Fruit fly (Drosophila melanogaster) whole organism, embryonic: ENCODE measurements around the gene Grik.
A peak's percentile ranks its signal among the peaks of the same experiment; 100 is the strongest.

Source experiments
- B-H1 ChIP-seq: fragments of 200-800 bp; sonication (Bioruptor generic); IDR thresholded peaks from 3 replicates; pipeline ENCODE4 v1.3.6; 2022; ENCODE audit warnings: missing biosample characterization, missing genetic modification characterization
- Bteb2 ChIP-seq: fragments of 200-800 bp; sonication (Bioruptor generic); optimal IDR thresholded peaks from 2 replicates; lab custom pipeline; 2016; ENCODE audit warnings: missing biosample characterization, missing genetic modification characterization
- CG10959 ChIP-seq: fragments of 200-800 bp; sonication (Bioruptor generic); IDR thresholded peaks from 2 replicates; pipeline ENCODE4 v1.3.6; 2022; ENCODE audit warnings: missing biosample characterization, missing genetic modification characterization
- CG11560 ChIP-seq: fragments of 200-800 bp; sonication (Bioruptor generic); IDR thresholded peaks from 3 replicates; pipeline ENCODE4 v1.3.6; 2022; ENCODE audit warnings: missing biosample characterization, missing genetic modification characterization
- CG11696 ChIP-seq: fragments of 200-800 bp; sonication (Bioruptor generic); IDR thresholded peaks from 2 replicates; pipeline ENCODE4 v1.3.6; 2022; ENCODE audit warnings: missing biosample characterization, missing genetic modification characterization
- CG11723 ChIP-seq: fragments of 200-800 bp; sonication (Bioruptor generic); optimal IDR thresholded peaks from 2 replicates; lab custom pipeline; 2017; ENCODE audit warnings: missing biosample characterization, mild to moderate bottlenecking, missing genetic modification characterization
- CG12391 ChIP-seq: fragments of 200-800 bp; sonication (Bioruptor generic); optimal IDR thresholded peaks from 3 replicates; lab custom pipeline; 2018; ENCODE audit warnings: missing biosample characterization, mild to moderate bottlenecking, missing genetic modification characterization, moderate library complexity
- CG12744 ChIP-seq: fragments of 200-800 bp; sonication (Bioruptor generic); optimal IDR thresholded peaks from 2 replicates; lab custom pipeline; 2016; ENCODE audit warnings: missing biosample characterization, missing genetic modification characterization
- CG13894 ChIP-seq: fragments of 200-800 bp; sonication (Bioruptor generic); optimal IDR thresholded peaks from 3 replicates; lab custom pipeline; 2018; ENCODE audit warnings: missing biosample characterization, mild to moderate bottlenecking, missing genetic modification characterization, moderate library complexity
- CG17328 ChIP-seq: fragments of 200-800 bp; sonication (Bioruptor generic); IDR thresholded peaks from 2 replicates; pipeline ENCODE4 v1.3.6; 2022; ENCODE audit warnings: missing biosample characterization, missing genetic modification characterization
- CG17829 ChIP-seq: fragments of 200-800 bp; optimal IDR thresholded peaks from 2 replicates; lab custom pipeline; 2019; ENCODE audit warnings: missing biosample characterization, mild to moderate bottlenecking, missing genetic modification characterization, moderate library complexity
- CG31365 ChIP-seq: fragments of 200-800 bp; sonication (Bioruptor generic); optimal IDR thresholded peaks from 2 replicates; lab custom pipeline; 2018; ENCODE audit warnings: missing biosample characterization, mild to moderate bottlenecking, missing genetic modification characterization
- CG34422 ChIP-seq: fragments of 200-800 bp; sonication (Bioruptor generic); IDR thresholded peaks from 3 replicates; pipeline ENCODE4 v1.3.6; 2022; ENCODE audit warnings: missing biosample characterization, missing genetic modification characterization
- CG4282 ChIP-seq: fragments of 200-800 bp; sonication (Bioruptor generic); optimal IDR thresholded peaks from 2 replicates; lab custom pipeline; 2016; ENCODE audit warnings: missing biosample characterization, missing genetic modification characterization
- CG4328 ChIP-seq: fragments of 200-800 bp; sonication (Bioruptor generic); optimal IDR thresholded peaks from 3 replicates; lab custom pipeline; 2017; ENCODE audit warnings: missing biosample characterization, missing genetic modification reagents, missing genetic modification characterization
- CG6791 ChIP-seq: fragments of 200-800 bp; sonication (Bioruptor generic); IDR thresholded peaks from 3 replicates; pipeline ENCODE4 v1.3.6; 2022; ENCODE audit warnings: missing biosample characterization, missing genetic modification characterization; ENCODE audit not compliant: partially characterized antibody
- CG8281 ChIP-seq: fragments of 200-800 bp; sonication (Bioruptor generic); optimal IDR thresholded peaks from 2 replicates; lab custom pipeline; 2018; ENCODE audit warnings: missing biosample characterization, mild to moderate bottlenecking, missing genetic modification characterization, moderate library complexity
- CG9876 ChIP-seq: fragments of 200-800 bp; sonication (Bioruptor generic); optimal IDR thresholded peaks from 2 replicates; lab custom pipeline; 2016; ENCODE audit warnings: missing biosample characterization, missing genetic modification characterization
- Dll ChIP-seq: fragments of 200-800 bp; sonication (Bioruptor generic); IDR thresholded peaks from 4 replicates; pipeline ENCODE4 v1.3.6; 2022; ENCODE audit warnings: missing biosample characterization, missing genetic modification characterization; ENCODE audit not compliant: partially characterized antibody
- HLH4C ChIP-seq: fragments of 200-800 bp; sonication (Bioruptor generic); IDR thresholded peaks from 3 replicates; pipeline ENCODE4 v1.3.6; 2022; ENCODE audit warnings: missing biosample characterization, missing genetic modification characterization; ENCODE audit not compliant: partially characterized antibody
- HLH54F ChIP-seq: fragments of 200-800 bp; sonication (Bioruptor generic); optimal IDR thresholded peaks from 3 replicates; lab custom pipeline; 2016; ENCODE audit warnings: missing biosample characterization, missing genetic modification characterization
- Hey ChIP-seq: fragments of 200-800 bp; sonication (Bioruptor generic); optimal IDR thresholded peaks from 3 replicates; lab custom pipeline; 2018; ENCODE audit warnings: missing biosample characterization, mild to moderate bottlenecking, missing genetic modification characterization
- Hmr ChIP-seq: fragments of 200-800 bp; sonication (Bioruptor generic); optimal IDR thresholded peaks from 3 replicates; lab custom pipeline; 2017; ENCODE audit warnings: mild to moderate bottlenecking, missing biosample characterization, missing genetic modification reagents, missing genetic modification characterization
- Hr3 ChIP-seq: fragments of 200-800 bp; sonication (Bioruptor generic); optimal IDR thresholded peaks from 3 replicates; lab custom pipeline; 2016; ENCODE audit warnings: missing biosample characterization, missing genetic modification characterization
- Kr ChIP-seq: fragments of 200-800 bp; sonication (Bioruptor generic); optimal IDR thresholded peaks from 2 replicates; lab custom pipeline; 2017; ENCODE audit warnings: missing biosample characterization, mild to moderate bottlenecking, missing genetic modification characterization
- Lpt ChIP-seq: fragments of >200 bp; optimal IDR thresholded peaks from 2 replicates; lab custom pipeline; 2018; ENCODE audit warnings: missing biosample characterization, missing genetic modification characterization
- Mad ChIP-seq: fragments of 200-800 bp; sonication (Bioruptor generic); optimal IDR thresholded peaks from 2 replicates; lab custom pipeline; 2016; ENCODE audit warnings: missing biosample characterization, missing genetic modification characterization
- NC2α ChIP-seq: fragments of 200-800 bp; sonication (Bioruptor generic); optimal IDR thresholded peaks from 2 replicates; lab custom pipeline; 2016; ENCODE audit warnings: missing biosample characterization, missing genetic modification characterization
- Ravus ChIP-seq: fragments of 200-800 bp; sonication (Bioruptor generic); IDR thresholded peaks from 2 replicates; pipeline ENCODE4 v1.3.6; 2022; ENCODE audit warnings: missing biosample characterization, missing genetic modification characterization
- Spps ChIP-seq: fragments of 200-800 bp; sonication (Bioruptor generic); optimal IDR thresholded peaks from 2 replicates; lab custom pipeline; 2018; ENCODE audit warnings: missing biosample characterization, mild to moderate bottlenecking, missing genetic modification characterization
- Trl ChIP-seq, 3 experiments: fragments of >200 bp in 2 of 3; fragments of 200-800 bp in 1 of 3; sonication (Bioruptor generic) in 1 of 3; optimal IDR thresholded peaks; 2 replicates in 1 of 3; 3 replicates in 2 of 3; lab custom pipeline; 2016 to 2017; ENCODE audit warnings: missing biosample characterization in 1 of 3, missing genetic modification characterization in 1 of 3
- YL-1 ChIP-seq: fragments of 200-800 bp; sonication (Bioruptor generic); optimal IDR thresholded peaks from 3 replicates; lab custom pipeline; 2017; ENCODE audit warnings: missing biosample characterization, mild to moderate bottlenecking, missing genetic modification characterization
- ara ChIP-seq: fragments of 200-800 bp; sonication (Bioruptor generic); IDR thresholded peaks from 2 replicates; pipeline ENCODE4 v1.3.6; 2022; ENCODE audit warnings: missing biosample characterization, missing genetic modification characterization
- crc ChIP-seq: fragments of 200-800 bp; sonication (Bioruptor generic); optimal IDR thresholded peaks from 2 replicates; lab custom pipeline; 2016; ENCODE audit warnings: missing biosample characterization, missing genetic modification characterization
- dan ChIP-seq: fragments of 200-800 bp; sonication (Bioruptor generic); IDR thresholded peaks from 2 replicates; pipeline ENCODE4 v1.3.6; 2022; ENCODE audit warnings: missing biosample characterization, missing genetic modification characterization
- esg ChIP-seq: fragments of 200-800 bp; sonication (Bioruptor generic); conservative IDR thresholded peaks from 2 replicates; pipeline ENCODE4 v1.3.6; 2022; ENCODE audit warnings: missing biosample characterization, missing genetic modification characterization
- fd102C ChIP-seq: fragments of 200-800 bp; sonication (Bioruptor generic); optimal IDR thresholded peaks from 2 replicates; lab custom pipeline; 2018; ENCODE audit warnings: missing biosample characterization, mild to moderate bottlenecking, missing genetic modification characterization, moderate library complexity
- fu2 ChIP-seq: fragments of 200-800 bp; sonication (Bioruptor generic); optimal IDR thresholded peaks from 2 replicates; lab custom pipeline; 2016; ENCODE audit warnings: missing biosample characterization, missing genetic modification characterization
- gce ChIP-seq: fragments of 200-800 bp; sonication (Bioruptor generic); IDR thresholded peaks from 3 replicates; pipeline ENCODE4 v1.3.6; 2022; ENCODE audit warnings: missing biosample characterization, missing genetic modification characterization
- gsb-n ChIP-seq: fragments of 200-800 bp; sonication (Bioruptor generic); optimal IDR thresholded peaks from 3 replicates; lab custom pipeline; 2018; ENCODE audit warnings: missing biosample characterization, mild to moderate bottlenecking, missing genetic modification characterization
- lab ChIP-seq: fragments of 200-800 bp; sonication (Bioruptor generic); optimal IDR thresholded peaks from 3 replicates; lab custom pipeline; 2017; ENCODE audit warnings: missing biosample characterization, missing genetic modification characterization, mild to moderate bottlenecking, moderate library complexity, missing genetic modification reagents
- lbe ChIP-seq: fragments of 200-800 bp; sonication (Bioruptor generic); optimal IDR thresholded peaks from 2 replicates; lab custom pipeline; 2016; ENCODE audit warnings: missing biosample characterization, mild to moderate bottlenecking, missing genetic modification characterization
- nom ChIP-seq: fragments of 200-800 bp; sonication (Bioruptor generic); optimal IDR thresholded peaks from 2 replicates; lab custom pipeline; 2017; ENCODE audit warnings: missing biosample characterization, missing genetic modification characterization, mild to moderate bottlenecking, moderate library complexity, missing genetic modification reagents
- pum ChIP-seq: fragments of 200-800 bp; sonication (Bioruptor generic); optimal IDR thresholded peaks from 2 replicates; lab custom pipeline; 2016; ENCODE audit warnings: missing biosample characterization, missing genetic modification characterization
- tap ChIP-seq: fragments of 200-800 bp; optimal IDR thresholded peaks from 3 replicates; lab custom pipeline; 2019; ENCODE audit warnings: missing biosample characterization, mild to moderate bottlenecking, missing genetic modification characterization, moderate library complexity
- trh ChIP-seq: fragments of 200-800 bp; sonication (Bioruptor generic); optimal IDR thresholded peaks from 2 replicates; lab custom pipeline; 2016; ENCODE audit warnings: missing biosample characterization, missing genetic modification characterization
- twi ChIP-seq: fragments of 200-800 bp; optimal IDR thresholded peaks from 2 replicates; lab custom pipeline; 2019; ENCODE audit warnings: missing biosample characterization, mild to moderate bottlenecking, missing genetic modification characterization, moderate library complexity

Grik gene

DNA sequence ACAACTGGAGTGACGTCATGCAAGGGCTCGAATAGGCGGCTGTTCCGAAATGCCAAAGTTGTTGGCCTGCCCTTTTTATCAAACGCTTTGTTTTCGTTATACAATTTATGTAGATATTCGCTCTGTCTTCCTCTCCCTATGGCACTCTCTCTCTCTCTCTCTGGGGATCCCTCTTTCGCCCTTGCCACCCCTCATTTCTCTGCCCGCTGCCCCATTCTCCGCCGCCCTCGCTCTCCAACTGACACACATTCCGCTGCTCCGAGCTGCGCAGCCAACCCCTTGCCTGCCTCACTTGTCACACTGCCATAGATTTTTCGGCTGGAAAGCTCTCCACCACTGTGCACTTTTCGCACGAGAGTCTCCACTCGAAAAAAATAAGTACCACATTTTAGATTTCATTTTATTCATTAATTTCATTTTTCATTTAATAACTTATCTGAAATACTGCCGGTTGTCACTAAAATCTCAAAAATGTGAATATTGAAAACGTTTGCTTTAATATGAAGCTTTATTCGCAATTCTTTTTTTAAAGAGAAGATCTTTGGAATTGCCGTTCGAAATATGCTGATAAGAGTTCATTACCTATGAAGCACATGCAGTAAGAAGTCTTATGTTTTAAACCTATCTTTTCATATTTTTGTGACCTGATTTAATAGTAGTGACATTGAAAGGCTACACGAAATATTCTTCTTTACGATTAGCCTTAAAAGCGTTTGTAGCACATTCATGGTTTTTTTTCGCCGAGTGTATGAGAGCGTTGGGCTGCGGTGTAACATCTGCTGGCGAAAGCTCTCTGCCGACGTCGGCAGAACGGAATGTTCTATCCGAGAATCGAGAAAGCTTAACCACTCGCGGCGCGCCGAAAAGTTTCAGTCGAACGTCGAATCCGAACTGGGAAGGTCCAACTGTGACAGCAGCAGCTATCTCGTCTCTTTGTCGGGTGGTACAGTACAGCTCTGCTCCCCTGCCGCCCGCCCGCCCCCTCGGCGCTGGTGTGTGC is 55.4 kb downstream of the Grik start (continued):
- TF ChIP-seq CG9876 (GFP tag; lab: Kevin White, UChicago): peak; percentile 43
- peak; percentile 30 for TF ChIP-seq tap
- peak; percentile 71 for TF ChIP-seq gsb-n (tag; lab: Kevin White, UChicago)
- TF ChIP-seq CG12391 (tag; lab: Kevin White, UChicago): peak; percentile 88
- peak; percentile 68; the same call in 2 of the 3 replicates for TF ChIP-seq CG34422
- TF ChIP-seq CG11696 (GFP tag; lab: Robert Waterston, UW): no peak
- TF ChIP-seq gce (GFP tag; lab: Robert Waterston, UW): no peak
- TF ChIP-seq twi (tag; lab: Kevin White, UChicago): peak; percentile 73
- TF ChIP-seq ara: peak; percentile 63
- TF ChIP-seq CG4282: peak; percentile 32
- peak; percentile 39 for TF ChIP-seq NC2α (GFP tag; lab: Kevin White, UChicago)
- peak; percentile 86 for TF ChIP-seq fu2 (GFP tag; lab: Kevin White, UChicago)
- no peak for TF ChIP-seq Hey (tag; lab: Kevin White, UChicago)
- no peak for TF ChIP-seq Lpt
- no peak for TF ChIP-seq nom
- peak; percentile 54; the same call in 1 of the 3 replicates for TF ChIP-seq CG11560 (tag; lab: Robert Waterston, UW)
- peak; percentile 86 for TF ChIP-seq lab (GFP tag; lab: Kevin White, UChicago)
- peak; percentile 11 for TF ChIP-seq Spps
- TF ChIP-seq lbe (GFP tag; lab: Kevin White, UChicago): peak; percentile 46
- TF ChIP-seq B-H1: peak; percentile 34; the same call in 2 of the 3 replicates
- peak; percentile 84 to 94 for TF ChIP-seq Trl (optimal IDR thresholded peaks at IDR 0.05; lab: Kevin White, UChicago)
- peak; percentile 52 for TF ChIP-seq Trl (GFP tag; optimal IDR thresholded peaks at IDR 0.05; lab: Kevin White, UChicago)
- peak; percentile 68 for TF ChIP-seq crc (GFP tag; lab: Kevin White, UChicago)
- peak; percentile 12; the same call in 1 of the 3 replicates for TF ChIP-seq HLH4C (GFP tag; lab: Robert Waterston, UW)
- TF ChIP-seq YL-1 (GFP tag; lab: Kevin White, UChicago): peak; percentile 64
- TF ChIP-seq Kr (GFP tag; lab: Kevin White, UChicago): no peak
- peak; percentile 76 for TF ChIP-seq CG8281 (tag; lab: Kevin White, UChicago)
- TF ChIP-seq CG6791: peak; percentile 9; the same call in 1 of the 3 replicates
- TF ChIP-seq CG13894 (tag; lab: Kevin White, UChicago): peak; percentile 51
- peak; percentile 68 for TF ChIP-seq CG12744 (GFP tag; lab: Kevin White, UChicago)
- TF ChIP-seq CG17829: peak; percentile 83
- peak; percentile 64 for TF ChIP-seq esg (GFP tag; lab: Robert Waterston, UW)
- no peak for TF ChIP-seq Dll (GFP tag; lab: Robert Waterston, UW)
- peak; percentile 69 for TF ChIP-seq trh (GFP tag; lab: Kevin White, UChicago)
- TF ChIP-seq CG17328 (GFP tag; lab: Robert Waterston, UW): peak; percentile 12; the same call in 1 of the 2 replicates
- TF ChIP-seq CG10959 (GFP tag; lab: Robert Waterston, UW): no peak
- no peak; the same call in 1 of the 2 replicates for TF ChIP-seq Ravus (GFP tag; lab: Robert Waterston, UW)
- no peak for TF ChIP-seq CG31365 (tag; lab: Kevin White, UChicago)
- no peak for TF ChIP-seq fd102C (GFP tag; lab: Kevin White, UChicago)
- TF ChIP-seq Bteb2 (GFP tag; lab: Kevin White, UChicago): peak; percentile 75
- peak; percentile 92 for TF ChIP-seq CG4328
- peak; percentile 84 for TF ChIP-seq HLH54F (GFP tag; lab: Kevin White, UChicago)
- no peak for TF ChIP-seq dan
- peak; percentile 85 for TF ChIP-seq Hr3 (GFP tag; lab: Kevin White, UChicago)
- peak; percentile 74 for TF ChIP-seq Mad (GFP tag; lab: Kevin White, UChicago)
- peak; percentile 90 for TF ChIP-seq CG11723 (GFP tag; lab: Kevin White, UChicago)
- peak; percentile 74 for TF ChIP-seq pum (GFP tag; lab: Kevin White, UChicago)
- TF ChIP-seq Hmr: peak; percentile 93
